Worm (Caenorhabditis elegans) whole organism, L3 larva: ENCODE measurements around the gene isy-1.

Experiments
- ZK546.5 ChIP-seq: sonication (generic microtip); optimal IDR thresholded peaks from 2 replicates; lab custom pipeline; 2017; ENCODE audit warnings: missing biosample characterization, missing genetic modification characterization
- ama-1 ChIP-seq: fragments of 150-350 bp; optimal IDR thresholded peaks from 2 replicates; lab custom pipeline; 2018
- nhr-23 ChIP-seq: fragments of 150-350 bp; optimal IDR thresholded peaks from 2 replicates; lab custom pipeline; 2014; ENCODE audit warnings: missing biosample characterization, missing genetic modification reagents, missing genetic modification characterization
- pha-4 ChIP-seq: fragments of 150-350 bp; optimal IDR thresholded peaks from 2 replicates; lab custom pipeline; 2014; ENCODE audit warnings: missing biosample characterization, missing genetic modification reagents, missing genetic modification characterization
- pqm-1 ChIP-seq: fragments of 150-350 bp; optimal IDR thresholded peaks from 2 replicates; lab custom pipeline; 2017; ENCODE audit warnings: missing biosample characterization, missing genetic modification characterization, inconsistent platforms
- snpc-4 ChIP-seq: fragments of 150-350 bp; optimal IDR thresholded peaks from 2 replicates; lab custom pipeline; 2014; ENCODE audit warnings: missing biosample characterization, missing genetic modification characterization

- no peak for TF ChIP-seq pqm-1 (tag; lab: Kevin White, UChicago)
- no peak for TF ChIP-seq snpc-4 (tag; lab: Kevin White, UChicago)
- TF ChIP-seq ama-1 (lab: Kevin White, UChicago), result no peak
- TF ChIP-seq pha-4 (tag; lab: Kevin White, UChicago), result no peak
- no peak for TF ChIP-seq ZK546.5 (tag; lab: Kevin White, UChicago)
- TF ChIP-seq nhr-23, result no peak
Measured at ce11 chrV:10966874-10967273, 33.6 kb downstream of the isy-1 start.
